Worm (Caenorhabditis elegans): ENCODE results near the gene Y47D7A.7.
A peak's percentile ranks its signal among the peaks of the same experiment; 100 is the strongest.

Y47D7A.7 gene

DNA sequence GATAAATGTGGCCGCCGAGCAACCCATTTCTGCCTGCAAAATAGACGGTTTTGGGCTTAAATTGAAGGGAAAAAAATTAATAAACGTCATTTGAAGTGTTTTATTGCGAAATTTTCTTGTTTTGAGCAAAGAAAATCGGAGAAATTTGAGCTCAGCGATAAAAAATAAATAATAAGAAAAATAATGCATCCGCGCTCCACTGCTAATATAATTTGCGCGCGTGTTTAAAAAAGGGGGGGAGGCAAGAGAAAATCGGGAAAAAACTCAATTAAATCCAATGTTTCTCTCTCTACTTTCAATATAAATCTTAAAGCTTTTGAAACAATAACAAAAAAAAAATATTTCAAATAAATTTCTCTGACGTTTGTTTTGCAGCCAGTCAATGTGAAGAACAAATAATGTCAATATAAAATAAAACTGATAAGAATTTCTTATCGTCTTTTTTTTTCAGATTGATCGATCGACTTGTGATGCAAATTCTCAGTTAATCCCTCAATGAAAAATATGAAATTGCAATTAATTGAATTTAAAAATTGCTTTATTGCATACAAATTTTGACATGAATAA lies 30.9 kb upstream of the Y47D7A.7 start, which contains the start of gene rft-2 (continued):
- no peak for TF ChIP-seq cebp-1 (GFP tag; IDR thresholded peaks at IDR 0.05)
- TF ChIP-seq cebp-1 (tag; optimal IDR thresholded peaks at IDR 0.05): peak; percentile 71
- TF ChIP-seq F39B2.1 (GFP tag; IDR thresholded peaks at IDR 0.05): no peak

DNA sequence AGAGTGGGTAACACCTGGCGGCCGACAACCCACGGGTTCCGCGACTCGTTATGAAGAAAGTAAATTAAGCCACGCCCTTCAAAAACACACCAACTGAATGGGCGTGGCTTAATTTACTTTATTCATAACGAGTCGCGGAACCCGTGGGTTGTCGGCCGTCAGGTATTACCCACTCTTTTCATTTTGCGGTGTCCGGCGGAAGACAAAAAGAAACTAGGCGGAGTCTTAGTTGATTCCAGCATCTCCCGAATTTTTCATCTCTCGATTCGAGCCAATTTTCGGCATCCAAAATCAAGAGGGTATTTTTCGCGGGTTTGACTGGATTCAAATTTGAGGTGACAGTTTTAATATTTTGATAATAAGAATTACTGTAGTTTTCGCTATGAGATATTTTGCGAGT lies 28.0 kb upstream of the Y47D7A.7 start:
- TF ChIP-seq unc-130 (GFP tag; optimal IDR thresholded peaks at IDR 0.05) (no peak), die-1 (tag; optimal IDR thresholded peaks at IDR 0.05) (no peak), sea-2 (GFP tag; IDR thresholded peaks at IDR 0.05) (no peak), pha-4 (tag; optimal IDR thresholded peaks at IDR 0.05) (no peak), madf-8 (GFP tag; conservative IDR thresholded peaks at IDR 0.05) (0 out of 2 replicates have a peak, but pooled peaks have one; percentile 21), Y53G8AR.9 (GFP tag; conservative IDR thresholded peaks at IDR 0.05) (no peak), ceh-58 (GFP tag; IDR thresholded peaks at IDR 0.05) (no peak), hmg-1.2 (GFP tag; IDR thresholded peaks at IDR 0.05) (peak; percentile 46), Y95B8A.8 (GFP tag; IDR thresholded peaks at IDR 0.05) (no peak), D2030.7 (GFP tag; IDR thresholded peaks at IDR 0.05) (peak; percentile 65), lag-1 (GFP tag; IDR thresholded peaks at IDR 0.05) (no peak), unc-62 (GFP tag; optimal IDR thresholded peaks at IDR 0.05) (no peak), lsl-1 (GFP tag; optimal IDR thresholded peaks at IDR 0.05) (peak; percentile 71), T07F8.4 (tag; optimal IDR thresholded peaks at IDR 0.05) (no peak), zim-3 (tag; optimal IDR thresholded peaks at IDR 0.05) (no peak), ekl-4 (GFP tag; IDR thresholded peaks at IDR 0.05) (no peak), nhr-120 (GFP tag; IDR thresholded peaks at IDR 0.05) (no peak), ceh-100 (GFP tag; IDR thresholded peaks at IDR 0.05) (peak; percentile 61; the same call in 1 of the 2 replicates), lin-35 (GFP tag; optimal IDR thresholded peaks at IDR 0.05) (no peak), egrh-3 (GFP tag; IDR thresholded peaks at IDR 0.05) (no peak), F10E7.11 (tag; optimal IDR thresholded peaks at IDR 0.05) (no peak), Y56A3A.18 (GFP tag; IDR thresholded peaks at IDR 0.05) (no peak), egl-44 (GFP tag; IDR thresholded peaks at IDR 0.05) (no peak), nhr-80 (tag; optimal IDR thresholded peaks at IDR 0.05) (no peak), hrde-1 (tag; optimal IDR thresholded peaks at IDR 0.05; ENCODE audit: borderline replicate concordance) (no peak), ets-4 (GFP tag; optimal IDR thresholded peaks at IDR 0.05) (no peak), atf-7 (tag; optimal IDR thresholded peaks at IDR 0.05) (no peak), C06A6.2 (GFP tag; conservative IDR thresholded peaks at IDR 0.05) (no peak), nhr-179 (tag; optimal IDR thresholded peaks at IDR 0.05) (no peak), let-526 (GFP tag; IDR thresholded peaks at IDR 0.05) (no peak), ztf-25 (GFP tag; IDR thresholded peaks at IDR 0.05) (no peak), him-1 (tag; optimal IDR thresholded peaks at IDR 0.05) (no peak), F23B12.7 (tag; optimal IDR thresholded peaks at IDR 0.05; ENCODE audit: insufficient read depth) (no peak), snpc-1.3 (tag; optimal IDR thresholded peaks at IDR 0.05; ENCODE audit: insufficient read depth) (no peak), nfya-2 (GFP tag; IDR thresholded peaks at IDR 0.05) (no peak), fkh-3 (tag; optimal IDR thresholded peaks at IDR 0.05) (no peak), zfh-2 (GFP tag; conservative IDR thresholded peaks at IDR 0.05) (no peak), Y79H2A.3 (GFP tag; conservative IDR thresholded peaks at IDR 0.05) (no peak), ama-1 (optimal IDR thresholded peaks at IDR 0.05) (no peak), ama-1 (GFP tag; optimal IDR thresholded peaks at IDR 0.05) (no peak), ztf-22 (GFP tag; optimal IDR thresholded peaks at IDR 0.05) (no peak), madf-6 (GFP tag; IDR thresholded peaks at IDR 0.05) (peak; percentile 85), attf-3 (GFP tag; conservative IDR thresholded peaks at IDR 0.05) (no peak), snpc-1.1 (tag; optimal IDR thresholded peaks at IDR 0.05; ENCODE audit: insufficient read depth) (peak; percentile 89)
